Worm (Caenorhabditis elegans): Measurements from ENCODE around the gene F59B2.12.

ce11 chrIII:8973163-8973562 lies 44.2 kb upstream of the F59B2.12 start:
- TF ChIP-seq F13H6.1 (tag; optimal IDR thresholded peaks at IDR 0.05) (no peak), zip-5 (tag; optimal IDR thresholded peaks at IDR 0.05) (no peak)
